Worm (Caenorhabditis elegans) whole organism, L4 larva: ENCODE results near the gene srw-141.

Experiments used
- F37D6.2 ChIP-seq: sonication (generic microtip); optimal IDR thresholded peaks from 2 replicates; lab custom pipeline; 2016; ENCODE audit warnings: mild to moderate bottlenecking, missing genetic modification characterization, missing compliant biosample characterization
- ZK546.5 ChIP-seq, 2 experiments: sonication (generic microtip); optimal IDR thresholded peaks; 2 replicates each; lab custom pipeline; 2017; ENCODE audit warnings: missing biosample characterization in 2 of 2, missing genetic modification characterization in 2 of 2
- dpl-1 ChIP-seq: fragments of 150-350 bp; optimal IDR thresholded peaks from 2 replicates; lab custom pipeline; 2014; ENCODE audit warnings: missing biosample characterization, missing genetic modification reagents, missing genetic modification characterization
- duxl-1 ChIP-seq: sonication (generic microtip); optimal IDR thresholded peaks from 2 replicates; lab custom pipeline; 2016; ENCODE audit warnings: mild to moderate bottlenecking, missing genetic modification characterization, moderate library complexity, missing compliant biosample characterization; ENCODE audit not compliant: poor library complexity
- nhr-11 ChIP-seq: fragments of 150-350 bp; optimal IDR thresholded peaks from 2 replicates; lab custom pipeline; 2014; ENCODE audit warnings: missing biosample characterization, missing genetic modification characterization
- nhr-237 ChIP-seq: sonication (generic microtip); optimal IDR thresholded peaks from 2 replicates; lab custom pipeline; 2017; ENCODE audit warnings: missing biosample characterization, missing genetic modification characterization
- pha-4 ChIP-seq, 2 experiments: fragments of 150-350 bp in 1 of 2; fragments of 200-800 bp in 1 of 2; sonication (Bioruptor generic) in 1 of 2; IDR thresholded peaks in 1 of 2; optimal IDR thresholded peaks in 1 of 2; 2 replicates each; pipeline versions ENCODE4 v1.3.6 to Lab custom; 2014 to 2022; ENCODE audit warnings: missing genetic modification characterization in 2 of 2, missing genetic modification reagents in 2 of 2, missing biosample characterization in 1 of 2, missing compliant biosample characterization in 1 of 2
- snpc-4 ChIP-seq: fragments of 150-350 bp; optimal IDR thresholded peaks from 2 replicates; lab custom pipeline; 2014; ENCODE audit warnings: missing biosample characterization, missing genetic modification characterization
- unc-62 ChIP-seq, 3 experiments: fragments of 150-350 bp in 1 of 3; sonication (generic microtip); optimal IDR thresholded peaks in 2 of 3; peaks in 1 of 3; 1 replicate in 1 of 3; 2 replicates in 2 of 3; lab custom pipeline; 2014 to 2017; ENCODE audit warnings: missing biosample characterization in 3 of 3, missing genetic modification characterization in 3 of 3, missing genetic modification reagents in 3 of 3, missing genotype in 1 of 3
- zfp-3 ChIP-seq: fragments of 200-800 bp; sonication (Bioruptor generic); conservative IDR thresholded peaks from 2 replicates; pipeline ENCODE4 v1.3.6; 2022; ENCODE audit warnings: missing genetic modification reagents, missing genetic modification characterization, missing compliant biosample characterization
- ztf-11 ChIP-seq: fragments of 150-350 bp; optimal IDR thresholded peaks from 2 replicates; lab custom pipeline; 2014; ENCODE audit warnings: missing biosample characterization, missing genetic modification characterization

DNA sequence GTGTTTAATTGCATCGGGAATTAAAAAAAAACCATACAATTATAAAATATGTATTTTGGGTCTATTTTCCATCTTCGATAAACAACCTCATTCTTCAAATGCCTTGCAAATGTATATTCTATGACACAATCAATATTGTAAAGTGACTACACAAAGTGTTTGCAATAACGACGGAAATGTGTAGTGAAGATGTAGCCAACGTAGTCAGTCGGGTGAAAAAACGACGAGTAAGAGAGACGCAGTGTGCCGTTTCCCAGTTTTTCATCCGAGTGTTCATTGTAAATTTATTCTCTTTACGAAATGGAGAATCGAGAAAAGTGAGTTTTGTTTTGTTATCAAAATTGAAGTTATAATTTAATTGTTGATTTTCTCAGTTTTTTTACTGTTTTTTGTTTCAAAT lies 46.5 kb downstream of the srw-141 start, which contains the start of gene F37B4.15:
- no peak for TF ChIP-seq dpl-1 (GFP tag; lab: Kevin White, UChicago)
- no peak for TF ChIP-seq nhr-237 (tag; lab: Kevin White, UChicago)
- TF ChIP-seq nhr-11 (tag; lab: Kevin White, UChicago), result no peak
- TF ChIP-seq snpc-4 (tag; lab: Kevin White, UChicago), result no peak
- no peak for TF ChIP-seq pha-4 (GFP tag; IDR thresholded peaks at IDR 0.05; lab: Robert Waterston, UW)
- TF ChIP-seq pha-4 (tag; optimal IDR thresholded peaks at IDR 0.05; lab: Kevin White, UChicago), result no peak
- no peak for TF ChIP-seq ZK546.5 (tag; optimal IDR thresholded peaks at IDR 0.05; lab: Kevin White, UChicago)
- no peak for TF ChIP-seq ztf-11 (tag; lab: Kevin White, UChicago)
- no peak for TF ChIP-seq zfp-3 (GFP tag; lab: Robert Waterston, UW)
- no peak for TF ChIP-seq unc-62 (GFP tag; optimal IDR thresholded peaks at IDR 0.05 in 1 of 2; lab: Kevin White, UChicago)
- TF ChIP-seq unc-62 (tag; optimal IDR thresholded peaks at IDR 0.05; lab: Kevin White, UChicago), result no peak
- no peak for TF ChIP-seq duxl-1 (tag; lab: Kevin White, UChicago)
- no peak for TF ChIP-seq F37D6.2 (tag; lab: Kevin White, UChicago)
